Worm (Caenorhabditis elegans): ENCODE measurements around the gene pho-11.

- no peak for TF ChIP-seq fkh-4 (tag; optimal IDR thresholded peaks at IDR 0.05; ENCODE audit: borderline replicate concordance)
- TF ChIP-seq unc-62 (GFP tag; optimal IDR thresholded peaks at IDR 0.05) = no peak
- TF ChIP-seq skn-1 (tag; optimal IDR thresholded peaks at IDR 0.05) = no peak
- TF ChIP-seq sptf-1 (tag; optimal IDR thresholded peaks at IDR 0.05) = no peak
- no peak for TF ChIP-seq jun-1 (tag; optimal IDR thresholded peaks at IDR 0.05)
- no peak for TF ChIP-seq nhr-76 (tag; optimal IDR thresholded peaks at IDR 0.05)
- no peak for TF ChIP-seq lin-15B (tag; optimal IDR thresholded peaks at IDR 0.05)
- no peak for TF ChIP-seq lin-13 (GFP tag; optimal IDR thresholded peaks at IDR 0.05)
- TF ChIP-seq ces-1 (GFP tag; optimal IDR thresholded peaks at IDR 0.05) = no peak
- no peak for TF ChIP-seq aly-2 (tag; optimal IDR thresholded peaks at IDR 0.05)
- TF ChIP-seq isw-1 (GFP tag; IDR thresholded peaks at IDR 0.05) = no peak
- TF ChIP-seq lir-3 (tag; optimal IDR thresholded peaks at IDR 0.05; ENCODE audit: poor library complexity) = no peak
Measured at ce11 chrII:9921622-9922269, 9.9 kb upstream of the pho-11 start, which contains the start of gene C05C10.2.

All from whole organism, L1 larva.